Fruit fly (Drosophila melanogaster): ENCODE measurements around the gene slp1.

DNA sequence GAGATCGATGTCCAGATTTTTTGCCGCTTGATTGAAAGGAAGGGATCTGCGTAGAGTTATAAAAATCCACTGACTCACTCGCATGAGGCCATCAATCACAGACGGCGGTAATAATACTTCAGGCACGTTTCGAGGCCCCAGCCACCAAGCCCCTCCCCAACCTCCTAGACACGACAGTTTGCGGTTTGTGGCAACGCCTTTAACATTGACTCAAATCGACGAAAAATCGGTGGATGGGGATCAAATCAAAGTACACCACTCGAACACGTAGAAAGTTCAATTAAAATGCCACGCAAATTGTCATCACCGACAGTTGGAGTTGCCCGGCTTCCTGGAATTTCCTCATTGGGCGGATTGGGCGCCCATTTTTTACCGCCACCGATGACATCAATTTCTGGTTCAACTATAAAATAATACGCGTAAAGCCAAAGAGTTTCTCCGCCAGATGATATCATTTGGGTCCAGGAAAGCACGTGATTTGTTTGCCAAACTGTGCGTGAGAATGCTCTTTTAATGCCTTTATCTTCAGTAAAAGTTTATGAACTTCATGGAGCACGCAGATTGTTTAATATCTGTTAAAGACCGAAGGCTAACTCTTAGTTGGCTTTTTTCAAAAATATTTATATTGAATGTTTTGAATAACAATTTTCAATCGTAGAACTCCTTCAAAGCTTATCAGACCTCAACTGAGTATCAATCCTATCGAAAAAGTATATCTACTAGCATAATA lies 41.0 kb upstream of the slp1 start, which contains the start of gene CG31960:
- no peak for TF ChIP-seq psq (optimal IDR thresholded peaks at IDR 0.05)
- TF ChIP-seq insv (optimal IDR thresholded peaks at IDR 0.05): no peak
- no peak for TF ChIP-seq Myc (optimal IDR thresholded peaks at IDR 0.05)
- no peak for TF ChIP-seq Sin3A (optimal IDR thresholded peaks at IDR 0.05)
- no peak for TF ChIP-seq ttk (optimal IDR thresholded peaks at IDR 0.05)
- TF ChIP-seq h (optimal IDR thresholded peaks at IDR 0.05): no peak
